Worm (Caenorhabditis elegans): Measurements from ENCODE around the gene tbc-2.

The tbc-2 gene

DNA sequence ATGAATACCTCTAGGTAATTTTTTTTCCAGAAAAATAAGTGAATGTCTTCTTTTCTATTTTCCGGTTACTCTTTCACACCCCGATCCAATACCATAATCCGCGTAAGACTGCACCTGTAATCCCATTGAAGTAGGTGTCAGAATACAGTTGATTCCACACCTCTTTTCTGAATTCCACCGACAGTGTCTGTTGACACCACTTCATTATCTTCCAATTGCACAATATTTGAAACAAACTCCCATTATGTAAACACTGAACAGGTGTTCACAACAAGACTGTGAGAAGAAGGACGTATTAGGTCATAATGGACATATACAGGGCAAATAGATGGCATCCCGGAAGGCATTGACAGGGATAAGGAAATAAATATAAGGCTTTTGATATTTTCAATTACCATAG lies 49.9 kb downstream of the tbc-2 start:
- TF ChIP-seq gmeb-1 (tag; optimal IDR thresholded peaks at IDR 0.05) (no peak), ZK546.5 (tag; optimal IDR thresholded peaks at IDR 0.05) (no peak), nhr-12 (tag; optimal IDR thresholded peaks at IDR 0.05) (no peak), Y55F3AM.14 (GFP tag; optimal IDR thresholded peaks at IDR 0.05) (no peak), mab-5 (tag; optimal IDR thresholded peaks at IDR 0.05) (no peak), F13H6.1 (tag; optimal IDR thresholded peaks at IDR 0.05) (no peak), lsy-2 (tag; optimal IDR thresholded peaks at IDR 0.05) (no peak)

ce11 chrII:5774879-5775278 lies 52.4 kb downstream of the tbc-2 start:
- TF ChIP-seq sma-9 (GFP tag; optimal IDR thresholded peaks at IDR 0.05) (no peak), sma-9 (tag; optimal IDR thresholded peaks at IDR 0.05) (no peak), alr-1 (tag; optimal IDR thresholded peaks at IDR 0.05) (no peak), elt-3 (tag; optimal IDR thresholded peaks at IDR 0.05) (no peak), egl-27 (tag; optimal IDR thresholded peaks at IDR 0.05) (no peak), nhr-21 (tag; optimal IDR thresholded peaks at IDR 0.05) (no peak), ceh-82 (tag; optimal IDR thresholded peaks at IDR 0.05) (no peak), ztf-11 (tag; optimal IDR thresholded peaks at IDR 0.05) (no peak), nhr-129 (tag; optimal IDR thresholded peaks at IDR 0.05) (no peak), sma-3 (GFP tag; optimal IDR thresholded peaks at IDR 0.05) (no peak), nhr-11 (tag; optimal IDR thresholded peaks at IDR 0.05) (no peak), gmeb-1 (tag; optimal IDR thresholded peaks at IDR 0.05) (no peak), ama-1 (optimal IDR thresholded peaks at IDR 0.05) (no peak), F13H6.1 (tag; optimal IDR thresholded peaks at IDR 0.05) (no peak), unc-55 (GFP tag; optimal IDR thresholded peaks at IDR 0.05) (no peak), sem-4 (tag; optimal IDR thresholded peaks at IDR 0.05) (no peak), snpc-4 (tag; optimal IDR thresholded peaks at IDR 0.05) (no peak), unc-39 (tag; optimal IDR thresholded peaks at IDR 0.05) (no peak), mab-5 (tag; optimal IDR thresholded peaks at IDR 0.05) (no peak), mbf-1 (tag; optimal IDR thresholded peaks at IDR 0.05) (no peak)

DNA sequence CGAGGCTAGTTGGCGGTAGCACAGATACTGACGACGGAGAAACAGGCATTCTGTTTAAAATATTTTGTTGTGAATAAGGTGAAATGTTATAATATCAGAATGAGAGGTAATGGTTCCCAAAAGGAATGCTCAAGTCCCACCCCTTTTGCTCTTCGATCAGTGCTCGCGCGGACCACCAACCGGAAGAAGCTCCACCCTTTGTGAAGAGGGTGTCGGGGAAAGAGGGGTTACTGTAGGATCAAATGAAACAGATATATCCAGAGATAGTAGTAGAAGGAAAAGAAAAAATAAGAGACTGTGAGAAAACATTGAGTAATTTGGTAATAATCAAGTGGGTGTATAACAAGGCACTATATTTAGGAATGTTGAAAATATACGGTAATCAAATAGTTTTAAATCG lies 53.1 kb downstream of the tbc-2 start, which contains the start of the genes dmd-5 and F10C1.1:
Gene dmd-5, minus strand, starts transcription at position 101 of the 400 bp plus-strand sequence.
Gene F10C1.1, plus strand, starts transcription at position 110 of the 400 bp plus-strand sequence.
- TF ChIP-seq nhr-77 (tag; optimal IDR thresholded peaks at IDR 0.05): no peak
- TF ChIP-seq ceh-82 (tag; optimal IDR thresholded peaks at IDR 0.05): no peak
- no peak for TF ChIP-seq elt-1 (tag; optimal IDR thresholded peaks at IDR 0.05)
- TF ChIP-seq nhr-23 (tag; optimal IDR thresholded peaks at IDR 0.05): no peak
- no peak for TF ChIP-seq nhr-237 (tag; optimal IDR thresholded peaks at IDR 0.05)
